Fruit fly (Drosophila melanogaster): ENCODE results near the gene DIP-epsilon.

DNA sequence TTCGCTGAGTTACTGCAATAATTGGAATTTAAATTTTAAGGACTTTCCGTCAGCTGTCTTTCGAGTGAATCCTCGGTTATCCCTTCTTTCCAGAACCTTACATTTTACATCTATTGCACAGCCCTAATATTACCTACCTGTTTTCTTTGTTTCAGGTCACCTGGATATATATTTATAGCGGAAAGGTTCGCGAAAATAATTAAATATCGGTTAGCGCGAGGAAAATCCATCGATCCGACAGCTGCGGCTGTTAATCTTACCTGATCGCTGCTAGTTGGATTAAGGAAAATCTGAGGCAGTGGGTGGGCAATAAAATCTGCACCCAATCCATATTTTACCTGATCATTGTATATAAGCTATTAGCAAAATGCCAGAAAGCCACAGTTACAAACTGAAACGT lies 38.0 kb downstream of the DIP-epsilon start:
- TF ChIP-seq GATAe (GFP tag; conservative IDR thresholded peaks at IDR 0.05) (no peak), MBD-R2 (GFP tag; IDR thresholded peaks at IDR 0.05) (no peak), seq (GFP tag; IDR thresholded peaks at IDR 0.05) (no peak), CG9215 (GFP tag; IDR thresholded peaks at IDR 0.05) (no peak), CG9932 (GFP tag; IDR thresholded peaks at IDR 0.05) (no peak), Fer3 (tag; optimal IDR thresholded peaks at IDR 0.05) (no peak), CG14050 (GFP tag; IDR thresholded peaks at IDR 0.05) (no peak), CG17912 (GFP tag; optimal IDR thresholded peaks at IDR 0.05) (no peak)
